Worm (Caenorhabditis elegans) whole organism, late embryonic: ENCODE measurements around the gene ZK355.3.

Source experiments
- ceh-24 ChIP-seq: sonication (generic microtip); optimal IDR thresholded peaks from 2 replicates; lab custom pipeline; 2016; ENCODE audit warnings: mild to moderate bottlenecking, missing genetic modification characterization, missing compliant biosample characterization
- ceh-6 ChIP-seq: fragments of 200-800 bp; sonication (Bioruptor generic); optimal IDR thresholded peaks from 2 replicates; lab custom pipeline; 2018; ENCODE audit warnings: mild to moderate bottlenecking, missing genetic modification characterization, missing compliant biosample characterization
- ceh-9 ChIP-seq: sonication (generic microtip); optimal IDR thresholded peaks from 2 replicates; lab custom pipeline; 2016; ENCODE audit warnings: mild to moderate bottlenecking, missing genetic modification characterization, inconsistent platforms, missing compliant biosample characterization
- tbx-2 ChIP-seq: sonication (generic microtip); optimal IDR thresholded peaks from 2 replicates; lab custom pipeline; 2016; ENCODE audit warnings: missing genetic modification characterization, missing compliant biosample characterization

DNA sequence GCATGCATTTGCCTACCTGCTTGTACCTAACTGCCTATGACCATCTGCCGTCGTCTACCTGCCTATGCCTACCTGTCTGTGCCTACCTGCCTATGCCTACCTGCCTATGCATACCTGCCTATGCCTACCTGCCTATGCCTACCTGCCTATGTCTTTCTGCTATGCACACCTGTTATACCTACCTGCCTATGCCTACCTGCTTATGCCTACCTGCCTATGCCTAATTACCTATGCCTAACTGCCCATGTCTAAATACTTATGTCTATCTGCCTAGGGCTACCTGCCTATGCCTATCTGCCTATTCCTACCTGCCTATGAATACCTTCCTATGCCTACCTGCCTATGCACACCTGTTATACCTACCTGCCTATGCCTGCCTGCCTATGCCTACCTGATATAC is 38.9 kb upstream of the ZK355.3 start:
- TF ChIP-seq ceh-9 (tag; lab: Kevin White, UChicago) (no peak), ceh-6 (GFP tag; lab: Kevin White, UChicago) (no peak), ceh-24 (no peak), tbx-2 (tag; lab: Kevin White, UChicago) (no peak)
